Worm (Caenorhabditis elegans) whole organism, L2 larva: ENCODE data around the gene nhr-55.
A peak's percentile ranks its signal among the peaks of the same experiment; 100 is the strongest.

Experiments used
- C34F6.9 ChIP-seq: fragments of 150-350 bp; optimal IDR thresholded peaks from 2 replicates; lab custom pipeline; 2014; ENCODE audit warnings: missing biosample characterization, missing genetic modification characterization
- F13H6.1 ChIP-seq: sonication (generic microtip); optimal IDR thresholded peaks from 2 replicates; lab custom pipeline; 2016; ENCODE audit warnings: missing genetic modification characterization, missing compliant biosample characterization
- R02D3.7 ChIP-seq: fragments of 150-350 bp; optimal IDR thresholded peaks from 2 replicates; lab custom pipeline; 2014; ENCODE audit warnings: missing biosample characterization, missing genetic modification characterization
- Y55F3AM.14 ChIP-seq: fragments of 200-800 bp; sonication (Bioruptor generic); optimal IDR thresholded peaks from 2 replicates; lab custom pipeline; 2018; ENCODE audit warnings: mild to moderate bottlenecking, missing genetic modification characterization, missing compliant biosample characterization
- alr-1 ChIP-seq: fragments of 150-350 bp; optimal IDR thresholded peaks from 2 replicates; lab custom pipeline; 2014; ENCODE audit warnings: missing biosample characterization, missing genetic modification characterization
- aly-2 ChIP-seq: fragments of 150-350 bp; optimal IDR thresholded peaks from 2 replicates; lab custom pipeline; 2014; ENCODE audit warnings: missing biosample characterization, missing genetic modification characterization
- blmp-1 ChIP-seq: sonication (generic microtip); optimal IDR thresholded peaks from 2 replicates; lab custom pipeline; 2017; ENCODE audit warnings: missing genetic modification characterization, mild to moderate bottlenecking, missing compliant biosample characterization, antibody characterized with exemption, moderate library complexity; ENCODE audit not compliant: insufficient read depth
- ceh-16 ChIP-seq: fragments of 150-350 bp; optimal IDR thresholded peaks from 2 replicates; lab custom pipeline; 2014; ENCODE audit warnings: missing biosample characterization, missing genetic modification characterization
- ceh-82 ChIP-seq: fragments of 150-350 bp; optimal IDR thresholded peaks from 2 replicates; lab custom pipeline; 2014; ENCODE audit warnings: missing biosample characterization, missing genetic modification characterization
- crh-2 ChIP-seq: sonication (generic microtip); optimal IDR thresholded peaks from 2 replicates; lab custom pipeline; 2017; ENCODE audit warnings: missing biosample characterization, missing genetic modification characterization
- elt-1 ChIP-seq: fragments of 150-350 bp; optimal IDR thresholded peaks from 2 replicates; lab custom pipeline; 2014; ENCODE audit warnings: missing biosample characterization, missing genetic modification characterization
- fos-1 ChIP-seq: fragments of 150-350 bp; optimal IDR thresholded peaks from 2 replicates; lab custom pipeline; 2014; ENCODE audit warnings: missing biosample characterization, missing genetic modification characterization
- gmeb-1 ChIP-seq: fragments of 150-350 bp; optimal IDR thresholded peaks from 2 replicates; lab custom pipeline; 2014; ENCODE audit warnings: missing biosample characterization, missing genetic modification characterization
- lin-11 ChIP-seq: fragments of 150-350 bp; sonication (generic microtip); optimal IDR thresholded peaks from 2 replicates; lab custom pipeline; 2014; ENCODE audit warnings: missing biosample characterization, missing genetic modification characterization, inconsistent platforms, mixed read lengths
- lin-13 ChIP-seq: fragments of 150-350 bp; optimal IDR thresholded peaks from 2 replicates; lab custom pipeline; 2014; ENCODE audit warnings: missing biosample characterization, missing genetic modification reagents, missing genetic modification characterization
- lin-39 ChIP-seq: fragments of 150-350 bp; optimal IDR thresholded peaks from 2 replicates; lab custom pipeline; 2014; ENCODE audit warnings: missing biosample characterization, missing genetic modification reagents, missing genetic modification characterization
- lsy-2 ChIP-seq, 2 experiments: fragments of 150-350 bp in 1 of 2; sonication (generic microtip) in 1 of 2; optimal IDR thresholded peaks; 2 replicates each; lab custom pipeline; 2014 to 2017; ENCODE audit warnings: missing biosample characterization in 2 of 2, missing genetic modification characterization in 2 of 2
- mab-5 ChIP-seq: fragments of 150-350 bp; optimal IDR thresholded peaks from 2 replicates; lab custom pipeline; 2014; ENCODE audit warnings: missing biosample characterization, missing genetic modification characterization
- mbf-1 ChIP-seq: sonication (generic microtip); optimal IDR thresholded peaks from 2 replicates; lab custom pipeline; 2017; ENCODE audit warnings: missing biosample characterization, missing genetic modification characterization
- mdl-1 ChIP-seq, 2 experiments: fragments of 150-350 bp in 1 of 2; sonication (generic microtip) in 1 of 2; optimal IDR thresholded peaks; 2 replicates each; lab custom pipeline; 2017; ENCODE audit warnings: missing biosample characterization in 2 of 2, missing genetic modification characterization in 2 of 2
- nhr-10 ChIP-seq: sonication (generic microtip); optimal IDR thresholded peaks from 2 replicates; lab custom pipeline; 2017; ENCODE audit warnings: missing biosample characterization, missing genetic modification characterization
- nhr-11 ChIP-seq: fragments of 150-350 bp; optimal IDR thresholded peaks from 2 replicates; lab custom pipeline; 2014; ENCODE audit warnings: missing biosample characterization, missing genetic modification characterization
- nhr-129 ChIP-seq: fragments of 150-350 bp; optimal IDR thresholded peaks from 2 replicates; lab custom pipeline; 2014; ENCODE audit warnings: missing biosample characterization, missing genetic modification characterization
- nhr-21 ChIP-seq: fragments of 150-350 bp; optimal IDR thresholded peaks from 2 replicates; lab custom pipeline; 2014; ENCODE audit warnings: missing biosample characterization, missing genetic modification characterization
- nhr-23 ChIP-seq: fragments of 150-350 bp; optimal IDR thresholded peaks from 2 replicates; lab custom pipeline; 2014; ENCODE audit warnings: missing biosample characterization, missing genetic modification reagents, missing genetic modification characterization
- nhr-25 ChIP-seq: fragments of 150-350 bp; sonication (generic microtip); optimal IDR thresholded peaks from 3 replicates; lab custom pipeline; 2014; ENCODE audit warnings: missing biosample characterization, missing genetic modification characterization
- nhr-77 ChIP-seq: fragments of 150-350 bp; optimal IDR thresholded peaks from 2 replicates; lab custom pipeline; 2014; ENCODE audit warnings: missing biosample characterization, missing genetic modification characterization
- peb-1 ChIP-seq: fragments of 150-350 bp; optimal IDR thresholded peaks from 2 replicates; lab custom pipeline; 2014; ENCODE audit warnings: missing biosample characterization, missing genetic modification characterization
- skn-1 ChIP-seq: sonication (generic microtip); optimal IDR thresholded peaks from 2 replicates; lab custom pipeline; 2017; ENCODE audit warnings: missing biosample characterization, missing genetic modification characterization
- sma-9 ChIP-seq, 2 experiments: fragments of 150-350 bp in 1 of 2; sonication (generic microtip) in 1 of 2; optimal IDR thresholded peaks; 2 replicates each; lab custom pipeline; 2014 to 2016; ENCODE audit warnings: missing genetic modification characterization in 2 of 2, mild to moderate bottlenecking in 1 of 2, missing biosample characterization in 1 of 2, missing compliant biosample characterization in 1 of 2, missing genetic modification reagents in 1 of 2, moderate library complexity in 1 of 2
- unc-39 ChIP-seq: fragments of 150-350 bp; optimal IDR thresholded peaks from 2 replicates; lab custom pipeline; 2014; ENCODE audit warnings: missing biosample characterization, missing genetic modification characterization
- unc-55 ChIP-seq: fragments of 150-350 bp; sonication (generic microtip); optimal IDR thresholded peaks from 3 replicates; lab custom pipeline; 2014; ENCODE audit warnings: missing biosample characterization, missing genetic modification reagents, missing genetic modification characterization
- unc-62 ChIP-seq: fragments of 150-350 bp; optimal IDR thresholded peaks from 2 replicates; lab custom pipeline; 2014; ENCODE audit warnings: missing biosample characterization, missing genetic modification reagents, missing genetic modification characterization
- ztf-1 ChIP-seq: fragments of 200-800 bp; sonication (Bioruptor generic); conservative IDR thresholded peaks from 2 replicates; pipeline ENCODE4 v1.3.6; 2022; ENCODE audit warnings: missing genetic modification characterization, missing compliant biosample characterization
- ztf-11 ChIP-seq: sonication (generic microtip); optimal IDR thresholded peaks from 2 replicates; lab custom pipeline; 2017; ENCODE audit warnings: missing biosample characterization, missing genetic modification characterization

The nhr-55 gene

ce11 chrV:489320-489719 is 11.4 kb downstream of the nhr-55 start, which contains the start of gene nhr-106:
Gene nhr-106, plus strand, starts transcription at chrV:489620.
- TF ChIP-seq ceh-82 (tag; lab: Kevin White, UChicago) (no peak), alr-1 (tag; lab: Kevin White, UChicago) (no peak), ztf-11 (no peak), fos-1 (peak; percentile 41)
- TF ChIP-seq, all 48 proteins: peak for 1

- no peak for TF ChIP-seq lin-13
- no peak for TF ChIP-seq ceh-82 (tag; lab: Kevin White, UChicago)
- no peak for TF ChIP-seq nhr-21
- no peak for TF ChIP-seq mbf-1 (tag; lab: Kevin White, UChicago)
- TF ChIP-seq mdl-1 (tag; optimal IDR thresholded peaks at IDR 0.05; lab: Kevin White, UChicago): no peak
- TF ChIP-seq gmeb-1 (tag; lab: Kevin White, UChicago): no peak
- TF ChIP-seq ceh-16 (tag; lab: Kevin White, UChicago): no peak
- no peak for TF ChIP-seq unc-62 (GFP tag; lab: Kevin White, UChicago)
- no peak for TF ChIP-seq peb-1 (tag; lab: Kevin White, UChicago)
- no peak for TF ChIP-seq lin-39
- no peak for TF ChIP-seq unc-39 (tag; lab: Kevin White, UChicago)
- TF ChIP-seq skn-1: no peak
- no peak for TF ChIP-seq R02D3.7 (tag; lab: Kevin White, UChicago)
- TF ChIP-seq nhr-11 (tag; lab: Kevin White, UChicago): no peak
- TF ChIP-seq nhr-77: no peak
- TF ChIP-seq nhr-10 (tag; lab: Kevin White, UChicago): no peak
- TF ChIP-seq mab-5 (tag; lab: Kevin White, UChicago): no peak
Observed at ce11 chrV:491432-491831, 13.5 kb downstream of the nhr-55 start, which contains the start of gene str-196. Gene str-196, plus strand, starts transcription at chrV:491732.

DNA sequence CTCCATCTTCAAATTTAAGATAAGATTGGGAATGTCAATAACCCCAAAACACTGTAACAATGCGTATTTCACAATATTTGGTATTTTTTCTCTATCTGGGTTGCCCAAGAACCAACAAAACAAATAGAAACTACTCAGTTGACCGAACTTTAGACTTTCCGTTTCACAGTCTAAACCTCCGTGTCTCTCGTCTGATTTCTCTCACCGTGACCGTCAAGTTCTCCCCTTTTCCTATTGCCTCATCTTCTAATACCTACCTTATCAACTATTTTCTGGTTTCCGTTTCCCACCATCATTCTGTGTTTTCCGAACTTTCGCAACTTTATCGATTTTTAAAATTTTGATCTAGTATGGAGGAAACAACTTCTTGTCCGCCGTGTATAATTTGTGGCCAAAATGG is 16.3 kb downstream of the nhr-55 start, which contains the start of gene nhr-131:
TSS of gene nhr-131 (plus strand) at position 87 of the 400 bp plus-strand sequence.
- TF ChIP-seq fos-1 (peak; percentile 72), sma-9 (GFP tag; optimal IDR thresholded peaks at IDR 0.05; lab: Kevin White, UChicago) (peak; percentile 73), sma-9 (tag; optimal IDR thresholded peaks at IDR 0.05; lab: Kevin White, UChicago) (no peak), nhr-129 (tag; lab: Kevin White, UChicago) (peak; percentile 48), gmeb-1 (tag; lab: Kevin White, UChicago) (peak; percentile 20), alr-1 (tag; lab: Kevin White, UChicago) (no peak), crh-2 (tag; lab: Kevin White, UChicago) (peak; percentile 27)
- TF ChIP-seq, all 48 proteins: peak for 5

DNA sequence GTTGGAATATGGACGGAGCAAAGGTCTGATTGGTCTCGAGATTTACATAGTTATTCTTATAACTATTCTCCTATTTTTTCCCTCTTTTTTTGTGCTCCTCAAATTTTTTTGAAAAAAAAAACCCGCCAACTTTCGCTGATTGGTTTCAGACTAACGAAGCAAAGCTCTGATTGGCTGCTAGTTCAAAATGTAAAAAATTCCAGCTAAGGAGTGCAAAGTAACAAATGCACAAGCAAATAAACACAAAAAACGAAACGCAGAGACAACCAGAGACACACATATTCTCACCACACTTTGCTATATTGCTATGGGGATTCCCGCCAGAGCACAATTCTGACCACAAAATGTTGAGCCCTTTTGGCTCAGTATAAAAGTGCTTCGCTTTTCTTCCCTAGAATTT is 19.4 kb downstream of the nhr-55 start, which contains the start of gene T01G6.1:
TSS of gene T01G6.1 (plus strand) at position 301 of the 400 bp plus-strand sequence.
- TF ChIP-seq C34F6.9 (tag; lab: Kevin White, UChicago) (no peak), nhr-11 (tag; lab: Kevin White, UChicago) (no peak), aly-2 (tag; lab: Kevin White, UChicago) (no peak), F13H6.1 (tag; lab: Kevin White, UChicago) (no peak), blmp-1 (tag; lab: Kevin White, UChicago) (no peak), nhr-23 (tag; lab: Kevin White, UChicago) (no peak), lin-11 (tag; lab: Kevin White, UChicago) (no peak), unc-62 (GFP tag; lab: Kevin White, UChicago) (no peak), elt-1 (tag; lab: Kevin White, UChicago) (no peak), lsy-2 (tag; optimal IDR thresholded peaks at IDR 0.05; lab: Kevin White, UChicago) (no peak), ztf-1 (GFP tag; lab: Robert Waterston, UW) (no peak), nhr-25 (tag; lab: Kevin White, UChicago) (no peak), crh-2 (tag; lab: Kevin White, UChicago) (no peak), Y55F3AM.14 (GFP tag; lab: Kevin White, UChicago) (no peak), unc-39 (tag; lab: Kevin White, UChicago) (no peak), sma-9 (GFP tag; optimal IDR thresholded peaks at IDR 0.05; lab: Kevin White, UChicago) (no peak), sma-9 (tag; optimal IDR thresholded peaks at IDR 0.05; lab: Kevin White, UChicago) (no peak), lin-13 (no peak)

- TF ChIP-seq mbf-1 (tag; lab: Kevin White, UChicago) (no peak), fos-1 (no peak), lin-39 (no peak), mab-5 (tag; lab: Kevin White, UChicago) (no peak), ztf-1 (GFP tag; lab: Robert Waterston, UW) (no peak), F13H6.1 (tag; lab: Kevin White, UChicago) (no peak), gmeb-1 (tag; lab: Kevin White, UChicago) (no peak), unc-62 (GFP tag; lab: Kevin White, UChicago) (no peak), skn-1 (no peak), blmp-1 (tag; lab: Kevin White, UChicago) (no peak), unc-55 (no peak)
Observed at ce11 chrV:500535-500934, 22.6 kb downstream of the nhr-55 start.
